Worm (Caenorhabditis elegans) whole organism, early embryonic: ENCODE data around the gene F53E4.1.
"Not testable (repeated sequence)": the region's sequence is repeated elsewhere in the genome, so short reads cannot be mapped to it uniquely, and the experiment has no call there.

Experiments
- B0310.2 ChIP-seq: sonication (generic microtip); optimal IDR thresholded peaks from 2 replicates; lab custom pipeline; 2016; ENCODE audit warnings: mild to moderate bottlenecking, missing genetic modification characterization, missing compliant biosample characterization
- F13C5.2 ChIP-seq: sonication (generic microtip); optimal IDR thresholded peaks from 2 replicates; lab custom pipeline; 2017; ENCODE audit warnings: mild to moderate bottlenecking, missing genetic modification characterization, inconsistent platforms, missing compliant biosample characterization
- aly-1 ChIP-seq: sonication (generic microtip); optimal IDR thresholded peaks from 2 replicates; lab custom pipeline; 2016; ENCODE audit warnings: missing genetic modification characterization, missing compliant biosample characterization
- ama-1 ChIP-seq: fragments of 150-350 bp; optimal IDR thresholded peaks from 2 replicates; lab custom pipeline; 2014
- ceh-13 ChIP-seq: fragments of 200-800 bp; sonication (Bioruptor generic); optimal IDR thresholded peaks from 2 replicates; lab custom pipeline; 2018; ENCODE audit warnings: mild to moderate bottlenecking, missing genetic modification characterization, missing compliant biosample characterization
- ceh-36 ChIP-seq: sonication (generic microtip); optimal IDR thresholded peaks from 2 replicates; lab custom pipeline; 2016; ENCODE audit warnings: missing genetic modification characterization, inconsistent platforms, missing compliant biosample characterization
- ets-7 ChIP-seq: sonication (generic microtip); optimal IDR thresholded peaks from 2 replicates; lab custom pipeline; 2016; ENCODE audit warnings: missing genotype, missing genetic modification characterization, missing compliant biosample characterization
- flt-1 ChIP-seq: fragments of 200-800 bp; sonication (Bioruptor generic); IDR thresholded peaks from 2 replicates; pipeline ENCODE4 v1.3.6; 2022; ENCODE audit warnings: missing genetic modification characterization, missing compliant biosample characterization
- hmbx-1 ChIP-seq: sonication (generic microtip); optimal IDR thresholded peaks from 2 replicates; lab custom pipeline; 2016; ENCODE audit warnings: mild to moderate bottlenecking, missing genetic modification characterization, missing compliant biosample characterization
- hmg-4 ChIP-seq: fragments of 200-800 bp; sonication (Bioruptor generic); optimal IDR thresholded peaks from 2 replicates; lab custom pipeline; 2018; ENCODE audit warnings: mild to moderate bottlenecking, missing genetic modification characterization, missing compliant biosample characterization
- hnd-1 ChIP-seq: sonication (generic microtip); optimal IDR thresholded peaks from 2 replicates; lab custom pipeline; 2016; ENCODE audit warnings: missing genetic modification characterization, missing compliant biosample characterization
- pes-1 ChIP-seq: fragments of 200-800 bp; sonication (Bioruptor generic); IDR thresholded peaks from 2 replicates; pipeline ENCODE4 v1.3.6; 2022; ENCODE audit warnings: missing genetic modification reagents, missing genetic modification characterization, missing compliant biosample characterization
- scrt-1 ChIP-seq: fragments of 200-800 bp; sonication (Bioruptor generic); IDR thresholded peaks from 2 replicates; pipeline ENCODE4 v1.3.6; 2022; ENCODE audit warnings: missing genetic modification characterization, missing compliant biosample characterization
- sea-1 ChIP-seq: fragments of 200-800 bp; sonication (Bioruptor generic); conservative IDR thresholded peaks from 2 replicates; pipeline ENCODE4 v1.3.6; 2022; ENCODE audit warnings: missing genetic modification characterization, missing compliant biosample characterization
- tbx-11 ChIP-seq: fragments of 200-800 bp; sonication (Bioruptor generic); IDR thresholded peaks from 2 replicates; pipeline ENCODE4 v1.3.6; 2022; ENCODE audit warnings: missing genetic modification characterization, missing compliant biosample characterization
- tbx-37 ChIP-seq: fragments of 200-800 bp; sonication (Bioruptor generic); conservative IDR thresholded peaks from 2 replicates; pipeline ENCODE4 v1.3.6; 2022; ENCODE audit warnings: missing genetic modification reagents, missing genetic modification characterization, missing compliant biosample characterization
- tra-4 ChIP-seq: sonication (generic microtip); optimal IDR thresholded peaks from 2 replicates; lab custom pipeline; 2017; ENCODE audit warnings: missing genetic modification characterization, missing compliant biosample characterization

Gene F53E4.1

ce11 chrV:15685599-15685998 is 17.5 kb upstream of the F53E4.1 start, which contains the start of gene nhr-196:
Gene nhr-196 (plus strand): TSS chrV:15685716.
- TF ChIP-seq hmg-4 (GFP tag; lab: Kevin White, UChicago) (no peak), flt-1 (GFP tag; lab: Robert Waterston, UW) (no peak), ceh-13 (GFP tag; lab: Kevin White, UChicago) (no peak), sea-1 (GFP tag; lab: Robert Waterston, UW) (no peak), tbx-37 (no peak), pes-1 (GFP tag; lab: Robert Waterston, UW) (no peak), ets-7 (tag; lab: Kevin White, UChicago) (no peak), hmbx-1 (no peak), F13C5.2 (tag; lab: Kevin White, UChicago) (no peak), ama-1 (no peak), scrt-1 (no peak), ceh-36 (no peak), hnd-1 (tag; lab: Kevin White, UChicago) (no peak), tbx-11 (GFP tag; lab: Robert Waterston, UW) (no peak), tra-4 (tag; lab: Kevin White, UChicago) (no peak)

ce11 chrV:15677222-15677621 is 9.1 kb upstream of the F53E4.1 start, which contains the start of gene nhr-52:
Gene nhr-52 (plus strand): TSS chrV:15677522.
- TF ChIP-seq ets-7 (tag; lab: Kevin White, UChicago) (no peak), sea-1 (GFP tag; lab: Robert Waterston, UW) (no peak), B0310.2 (no peak), flt-1 (GFP tag; lab: Robert Waterston, UW) (no peak), ceh-13 (GFP tag; lab: Kevin White, UChicago) (no peak), F13C5.2 (tag; lab: Kevin White, UChicago) (no peak), scrt-1 (no peak), hmg-4 (GFP tag; lab: Kevin White, UChicago) (no peak), ceh-36 (no peak), tra-4 (tag; lab: Kevin White, UChicago) (no peak), aly-1 (tag; lab: Kevin White, UChicago) (no peak), hmbx-1 (no peak), hnd-1 (tag; lab: Kevin White, UChicago) (no peak), ama-1 (no peak), tbx-37 (no peak), tbx-11 (GFP tag; lab: Robert Waterston, UW) (no peak), pes-1 (GFP tag; lab: Robert Waterston, UW) (no peak)

ce11 chrV:15674899-15675298 is 6.8 kb upstream of the F53E4.1 start:
- TF ChIP-seq hmg-4 (GFP tag; lab: Kevin White, UChicago) (no peak), pes-1 (GFP tag; lab: Robert Waterston, UW) (no peak), sea-1 (GFP tag; lab: Robert Waterston, UW) (no peak), F13C5.2 (tag; lab: Kevin White, UChicago) (no peak), ceh-13 (GFP tag; lab: Kevin White, UChicago) (no peak), hnd-1 (tag; lab: Kevin White, UChicago) (no peak), hmbx-1 (no peak), ets-7 (tag; lab: Kevin White, UChicago) (no peak), ceh-36 (no peak), scrt-1 (no peak), aly-1 (tag; lab: Kevin White, UChicago) (no peak), ama-1 (no peak), tbx-11 (GFP tag; lab: Robert Waterston, UW) (no peak), flt-1 (GFP tag; lab: Robert Waterston, UW) (no peak), tra-4 (tag; lab: Kevin White, UChicago) (no peak), tbx-37 (no peak), B0310.2 (no peak)

- TF ChIP-seq flt-1 (GFP tag; lab: Robert Waterston, UW) (no peak), aly-1 (tag; lab: Kevin White, UChicago) (no peak), tra-4 (tag; lab: Kevin White, UChicago) (no peak), hmg-4 (GFP tag; lab: Kevin White, UChicago) (no peak), scrt-1 (no peak), hmbx-1 (no peak), sea-1 (GFP tag; lab: Robert Waterston, UW) (no peak), tbx-11 (GFP tag; lab: Robert Waterston, UW) (no peak), F13C5.2 (tag; lab: Kevin White, UChicago) (no peak)
Measured at ce11 chrV:15673707-15674106, 5.6 kb upstream of the F53E4.1 start, which contains the start of gene nhr-51. Gene nhr-51 (plus strand): TSS chrV:15674007.

- TF ChIP-seq ama-1; F13C5.2 (tag; lab: Kevin White, UChicago); tbx-11 (GFP tag; lab: Robert Waterston, UW): not testable (repeated sequence)
Measured at ce11 chrV:15670139-15670538, 2.0 kb upstream of the F53E4.1 start, which contains the start of gene K06B4.15. Gene K06B4.15 (plus strand): TSS chrV:15670439.

- TF ChIP-seq sea-1 (GFP tag; lab: Robert Waterston, UW) (no peak), ama-1 (no peak), B0310.2 (no peak), F13C5.2 (tag; lab: Kevin White, UChicago) (no peak), flt-1 (GFP tag; lab: Robert Waterston, UW) (no peak), hmbx-1 (no peak), pes-1 (GFP tag; lab: Robert Waterston, UW) (no peak), tra-4 (tag; lab: Kevin White, UChicago) (no peak), ceh-36 (no peak)
Measured at ce11 chrV:15668870-15669269, 770 bp upstream of the F53E4.1 start, which contains the start of gene K06B4.4. Gene K06B4.4 (plus strand): TSS chrV:15669170.

ce11 chrV:15666718-15667117 is 1.4 kb downstream of the F53E4.1 start:
- no peak for TF ChIP-seq hnd-1 (tag; lab: Kevin White, UChicago)
- no peak for TF ChIP-seq scrt-1
- TF ChIP-seq B0310.2, result no peak
- TF ChIP-seq tbx-11 (GFP tag; lab: Robert Waterston, UW), result no peak
